Fruit fly (Drosophila melanogaster) whole organism, prepupa: ENCODE measurements around the gene mas.
A peak's percentile ranks its signal among the peaks of the same experiment; 100 is the strongest.

Experiments
- Blimp-1 ChIP-seq: fragments of 200-800 bp; sonication (Bioruptor generic); optimal IDR thresholded peaks from 3 replicates; lab custom pipeline; 2017; ENCODE audit warnings: missing biosample characterization, missing genetic modification characterization, mild to moderate bottlenecking, moderate library complexity, missing genetic modification reagents
- CG10631 ChIP-seq: fragments of 200-800 bp; sonication (Bioruptor generic); optimal IDR thresholded peaks from 2 replicates; lab custom pipeline; 2016; ENCODE audit warnings: missing biosample characterization, missing genetic modification characterization
- CG11294 ChIP-seq: fragments of 200-800 bp; sonication (Bioruptor generic); IDR thresholded peaks from 2 replicates; pipeline ENCODE4 v1.3.6; 2022; ENCODE audit warnings: missing biosample characterization, missing genetic modification characterization
- CG11762 ChIP-seq: fragments of 200-800 bp; sonication (Bioruptor generic); optimal IDR thresholded peaks from 3 replicates; lab custom pipeline; 2016; ENCODE audit warnings: missing biosample characterization, missing genetic modification characterization; ENCODE audit not compliant: insufficient read depth
- CG1621 ChIP-seq: fragments of 200-800 bp; sonication (Bioruptor generic); optimal IDR thresholded peaks from 3 replicates; lab custom pipeline; 2018; ENCODE audit warnings: missing biosample characterization, mild to moderate bottlenecking, missing genetic modification characterization
- CG16779 ChIP-seq: fragments of 200-800 bp; sonication (Bioruptor generic); optimal IDR thresholded peaks from 3 replicates; lab custom pipeline; 2017; ENCODE audit warnings: missing biosample characterization, mild to moderate bottlenecking, missing genetic modification characterization
- CG3032 ChIP-seq: fragments of 200-800 bp; optimal IDR thresholded peaks from 2 replicates; lab custom pipeline; 2019; ENCODE audit warnings: missing biosample characterization, mild to moderate bottlenecking, missing genetic modification characterization, moderate library complexity
- CG31627 ChIP-seq: fragments of 200-800 bp; sonication (Bioruptor generic); optimal IDR thresholded peaks from 3 replicates; lab custom pipeline; 2016; ENCODE audit warnings: missing biosample characterization, missing genetic modification characterization
- CG32006 ChIP-seq: fragments of 200-800 bp; sonication (Bioruptor generic); optimal IDR thresholded peaks from 3 replicates; lab custom pipeline; 2017; ENCODE audit warnings: missing biosample characterization, mild to moderate bottlenecking, missing genetic modification characterization
- CG34406 ChIP-seq: fragments of 200-800 bp; sonication (Bioruptor generic); optimal IDR thresholded peaks from 3 replicates; lab custom pipeline; 2016; ENCODE audit warnings: missing biosample characterization, missing genetic modification characterization
- CG3919 ChIP-seq: fragments of 200-800 bp; sonication (Bioruptor generic); optimal IDR thresholded peaks from 3 replicates; lab custom pipeline; 2016; ENCODE audit warnings: missing biosample characterization, missing genetic modification characterization
- CG6792 ChIP-seq: fragments of 200-800 bp; sonication (Bioruptor generic); optimal IDR thresholded peaks from 3 replicates; lab custom pipeline; 2016; ENCODE audit warnings: missing biosample characterization, missing genetic modification characterization
- CG6808 ChIP-seq: fragments of 200-800 bp; sonication (Bioruptor generic); optimal IDR thresholded peaks from 3 replicates; lab custom pipeline; 2017; ENCODE audit warnings: missing biosample characterization, missing genetic modification characterization, mild to moderate bottlenecking, moderate library complexity, missing genetic modification reagents
- CG7368 ChIP-seq: fragments of 200-800 bp; sonication (Bioruptor generic); optimal IDR thresholded peaks from 3 replicates; lab custom pipeline; 2016; ENCODE audit warnings: missing biosample characterization, missing genetic modification characterization
- CG8119 ChIP-seq: fragments of 200-800 bp; sonication (Bioruptor generic); IDR thresholded peaks from 3 replicates; pipeline ENCODE4 v1.3.6; 2022; ENCODE audit warnings: missing biosample characterization, missing genetic modification characterization
- CG8319 ChIP-seq: fragments of 200-800 bp; sonication (Bioruptor generic); optimal IDR thresholded peaks from 3 replicates; lab custom pipeline; 2016; ENCODE audit warnings: missing biosample characterization, missing genetic modification characterization
- CG8632 ChIP-seq: fragments of 200-800 bp; sonication (Bioruptor generic); optimal IDR thresholded peaks from 3 replicates; lab custom pipeline; 2016; ENCODE audit warnings: missing biosample characterization, missing genetic modification characterization
- CG9139 ChIP-seq: fragments of 200-800 bp; sonication (Bioruptor generic); optimal IDR thresholded peaks from 3 replicates; lab custom pipeline; 2017; ENCODE audit warnings: missing biosample characterization, mild to moderate bottlenecking, missing genetic modification characterization
- Eip75B ChIP-seq: fragments of 200-800 bp; sonication (Bioruptor generic); optimal IDR thresholded peaks from 3 replicates; lab custom pipeline; 2016; ENCODE audit warnings: missing biosample characterization, missing genetic modification characterization
- Eip78C ChIP-seq: fragments of 200-800 bp; sonication (Bioruptor generic); peaks from one replicate; lab custom pipeline; 2016; ENCODE audit warnings: missing biosample characterization, missing genetic modification characterization
- Eip93F ChIP-seq: fragments of 200-800 bp; sonication (Bioruptor generic); optimal IDR thresholded peaks from 2 replicates; lab custom pipeline; 2016; ENCODE audit warnings: missing biosample characterization, mild to moderate bottlenecking, missing genetic modification characterization
- Ets21C ChIP-seq: fragments of 200-800 bp; sonication (Bioruptor generic); optimal IDR thresholded peaks from 3 replicates; lab custom pipeline; 2016; ENCODE audit warnings: missing biosample characterization, missing genetic modification characterization
- Ets96B ChIP-seq: fragments of 200-800 bp; optimal IDR thresholded peaks from 2 replicates; lab custom pipeline; 2019; ENCODE audit warnings: missing biosample characterization, mild to moderate bottlenecking, missing genetic modification characterization, moderate library complexity
- Hr38 ChIP-seq: sonication (Bioruptor generic); optimal IDR thresholded peaks from 2 replicates; lab custom pipeline; 2016; ENCODE audit warnings: missing biosample characterization, missing genetic modification characterization
- Hr39 ChIP-seq: fragments of 200-800 bp; sonication (Bioruptor generic); optimal IDR thresholded peaks from 2 replicates; lab custom pipeline; 2016; ENCODE audit warnings: missing biosample characterization, missing genetic modification characterization
- OdsH ChIP-seq: fragments of 200-800 bp; sonication (Bioruptor generic); optimal IDR thresholded peaks from 3 replicates; lab custom pipeline; 2016; ENCODE audit warnings: missing biosample characterization, missing genetic modification characterization
- Sox102F ChIP-seq: fragments of 200-800 bp; sonication (Bioruptor generic); optimal IDR thresholded peaks from 2 replicates; lab custom pipeline; 2016; ENCODE audit warnings: missing biosample characterization, mild to moderate bottlenecking, missing genetic modification characterization
- Sox14 ChIP-seq: fragments of 200-800 bp; sonication (Bioruptor generic); optimal IDR thresholded peaks from 3 replicates; lab custom pipeline; 2016; ENCODE audit warnings: missing biosample characterization, missing genetic modification characterization
- achi ChIP-seq: fragments of 200-800 bp; sonication (Bioruptor generic); optimal IDR thresholded peaks from 3 replicates; lab custom pipeline; 2016; ENCODE audit warnings: missing biosample characterization, missing genetic modification characterization
- cyc ChIP-seq: fragments of 200-800 bp; sonication (Bioruptor generic); optimal IDR thresholded peaks from 3 replicates; lab custom pipeline; 2016; ENCODE audit warnings: missing biosample characterization, missing genetic modification characterization
- dsx ChIP-seq: fragments of 200-800 bp; optimal IDR thresholded peaks from 3 replicates; lab custom pipeline; 2019; ENCODE audit warnings: missing biosample characterization, mild to moderate bottlenecking, missing genetic modification characterization, moderate library complexity; ENCODE audit not compliant: poor library complexity, severe bottlenecking
- eg ChIP-seq: fragments of 200-800 bp; sonication (Bioruptor generic); IDR thresholded peaks from 3 replicates; pipeline ENCODE4 v1.3.6; 2022; ENCODE audit warnings: missing biosample characterization, missing genetic modification characterization
- fd59A ChIP-seq: fragments of 200-800 bp; sonication (Bioruptor generic); optimal IDR thresholded peaks from 2 replicates; lab custom pipeline; 2017; ENCODE audit warnings: missing biosample characterization, mild to moderate bottlenecking, missing genetic modification characterization, missing genetic modification reagents
- fd85E ChIP-seq: fragments of 200-800 bp; sonication (Bioruptor generic); optimal IDR thresholded peaks from 3 replicates; lab custom pipeline; 2016; ENCODE audit warnings: missing biosample characterization, missing genetic modification characterization
- net ChIP-seq: fragments of 200-800 bp; sonication (Bioruptor generic); optimal IDR thresholded peaks from 3 replicates; lab custom pipeline; 2016; ENCODE audit warnings: missing biosample characterization, missing genetic modification characterization
- salr ChIP-seq, 2 experiments: fragments of 200-800 bp; sonication (Bioruptor generic); optimal IDR thresholded peaks; 3 replicates each; lab custom pipeline; 2016 to 2018; ENCODE audit warnings: missing biosample characterization in 2 of 2, missing genetic modification characterization in 2 of 2, mild to moderate bottlenecking in 1 of 2
- spab ChIP-seq: fragments of 200-800 bp; sonication (Bioruptor generic); optimal IDR thresholded peaks from 2 replicates; lab custom pipeline; 2017; ENCODE audit warnings: missing biosample characterization, mild to moderate bottlenecking, missing genetic modification characterization, missing genetic modification reagents
- ss ChIP-seq, 2 experiments: fragments of 200-800 bp; sonication (Bioruptor generic); optimal IDR thresholded peaks; 2 replicates in 1 of 2; 3 replicates in 1 of 2; lab custom pipeline; 2017 to 2018; ENCODE audit warnings: mild to moderate bottlenecking in 2 of 2, missing biosample characterization in 2 of 2, missing genetic modification characterization in 2 of 2, moderate library complexity in 1 of 2
- svp ChIP-seq: fragments of 200-800 bp; sonication (Bioruptor generic); peaks from one replicate; lab custom pipeline; 2016; ENCODE audit warnings: missing biosample characterization, missing genetic modification characterization
- topi ChIP-seq: fragments of 200-800 bp; sonication (Bioruptor generic); optimal IDR thresholded peaks from 3 replicates; lab custom pipeline; 2016; ENCODE audit warnings: missing biosample characterization, missing genetic modification characterization

mas gene

dm6 chr3L:4184563-4184962 is 17.3 kb upstream of the mas start, which contains the start of gene Teh3:
Gene Teh3, minus strand, starts transcription at chr3L:4184663.
- TF ChIP-seq topi (GFP tag; lab: Kevin White, UChicago) = no peak
- TF ChIP-seq CG31627 = no peak
- TF ChIP-seq Ets21C = no peak
- TF ChIP-seq Eip75B (GFP tag; lab: Kevin White, UChicago) = no peak
- TF ChIP-seq CG32006 (GFP tag; lab: Kevin White, UChicago) = no peak
- no peak for TF ChIP-seq CG6808 (GFP tag; lab: Kevin White, UChicago)
- no peak for TF ChIP-seq CG11762 (GFP tag; lab: Kevin White, UChicago)
- TF ChIP-seq Sox14 (GFP tag; lab: Kevin White, UChicago) = no peak
- no peak for TF ChIP-seq CG34406
- no peak for TF ChIP-seq CG8319 (GFP tag; lab: Kevin White, UChicago)
- TF ChIP-seq CG11294 = no peak
- TF ChIP-seq CG6792 (GFP tag; lab: Kevin White, UChicago) = no peak
- TF ChIP-seq Hr38 (GFP tag; lab: Kevin White, UChicago) = no peak
- TF ChIP-seq CG10631 (GFP tag; lab: Kevin White, UChicago) = no peak
- no peak for TF ChIP-seq Blimp-1 (GFP tag; lab: Kevin White, UChicago)
- TF ChIP-seq OdsH = no peak
- TF ChIP-seq achi = no peak
- no peak for TF ChIP-seq fd85E (GFP tag; lab: Kevin White, UChicago)
- TF ChIP-seq CG3032 = no peak

- TF ChIP-seq CG16779 (no peak), CG32006 (GFP tag; lab: Kevin White, UChicago) (no peak), Ets96B (peak; percentile 50), ss (GFP tag; optimal IDR thresholded peaks at IDR 0.05; lab: Kevin White, UChicago) (peak in 1 of 2 experiments; percentile 72), dsx (no peak), CG9139 (GFP tag; lab: Kevin White, UChicago) (peak; percentile 44), net (GFP tag; lab: Kevin White, UChicago) (peak; percentile 5), CG1621 (peak; percentile 38), CG11762 (GFP tag; lab: Kevin White, UChicago) (no peak), eg (GFP tag; lab: Robert Waterston, UW) (0 out of 3 replicates have a peak, but pooled peaks have one; percentile 34), cyc (no peak), CG8119 (GFP tag; lab: Robert Waterston, UW) (0 out of 3 replicates have a peak, but pooled peaks have one; percentile 21), spab (GFP tag; lab: Kevin White, UChicago) (peak; percentile 45), svp (GFP tag; lab: Kevin White, UChicago) (peak; percentile 46), Hr38 (GFP tag; lab: Kevin White, UChicago) (no peak), Eip78C (GFP tag; lab: Kevin White, UChicago) (no peak), Hr39 (GFP tag; lab: Kevin White, UChicago) (no peak), CG6808 (GFP tag; lab: Kevin White, UChicago) (peak; percentile 61), Sox102F (GFP tag; lab: Kevin White, UChicago) (no peak), salr (GFP tag; optimal IDR thresholded peaks at IDR 0.05; lab: Kevin White, UChicago) (peak in 1 of 2 experiments; percentile 25), fd59A (GFP tag; lab: Kevin White, UChicago) (peak; percentile 24), topi (GFP tag; lab: Kevin White, UChicago) (no peak)
These were observed 10.8 kb upstream of the mas start, which contains the start of gene Teh4 for dm6 chr3L:4177981-4178562. Gene Teh4, minus strand, starts transcription at chr3L:4178270.

- TF ChIP-seq CG3919 (GFP tag; lab: Kevin White, UChicago) (no peak), CG10631 (GFP tag; lab: Kevin White, UChicago) (no peak), CG7368 (GFP tag; lab: Kevin White, UChicago) (no peak), CG32006 (GFP tag; lab: Kevin White, UChicago) (no peak), Eip93F (GFP tag; lab: Kevin White, UChicago) (no peak), CG8632 (GFP tag; lab: Kevin White, UChicago) (no peak)
- TF ChIP-seq, all 60 proteins: peak for 0
These were observed 6.3 kb upstream of the mas start, which contains the start of gene CG18675 for dm6 chr3L:4173584-4173983. Gene CG18675, plus strand, starts transcription at chr3L:4173884.
